Fruit fly (Drosophila melanogaster) whole organism, embryonic: ENCODE results near the gene Invadolysin.

Experiments
- Bdp1 ChIP-seq: fragments of 200-800 bp; sonication (Bioruptor generic); optimal IDR thresholded peaks from 3 replicates; lab custom pipeline; 2016; ENCODE audit warnings: missing biosample characterization, missing genetic modification characterization
- CG10147 ChIP-seq: fragments of 200-800 bp; sonication (Bioruptor generic); optimal IDR thresholded peaks from 2 replicates; lab custom pipeline; 2019; ENCODE audit warnings: missing biosample characterization, mild to moderate bottlenecking, missing genetic modification characterization, moderate library complexity
- CG12299 ChIP-seq: fragments of 200-800 bp; sonication (Bioruptor generic); optimal IDR thresholded peaks from 2 replicates; lab custom pipeline; 2018; ENCODE audit warnings: missing biosample characterization, mild to moderate bottlenecking, missing genetic modification characterization
- CG12744 ChIP-seq: fragments of 200-800 bp; sonication (Bioruptor generic); optimal IDR thresholded peaks from 2 replicates; lab custom pipeline; 2016; ENCODE audit warnings: missing biosample characterization, missing genetic modification characterization
- CG13894 ChIP-seq: fragments of 200-800 bp; sonication (Bioruptor generic); optimal IDR thresholded peaks from 3 replicates; lab custom pipeline; 2018; ENCODE audit warnings: missing biosample characterization, mild to moderate bottlenecking, missing genetic modification characterization, moderate library complexity
- CG14014 ChIP-seq: fragments of 200-800 bp; sonication (Bioruptor generic); IDR thresholded peaks from 2 replicates; pipeline ENCODE4 v1.3.6; 2022; ENCODE audit warnings: missing biosample characterization, missing genetic modification characterization
- CG14710 ChIP-seq: fragments of 200-800 bp; sonication (Bioruptor generic); optimal IDR thresholded peaks from 3 replicates; lab custom pipeline; 2019; ENCODE audit warnings: missing biosample characterization, mild to moderate bottlenecking, missing genetic modification characterization, moderate library complexity
- CG1792 ChIP-seq: fragments of 200-800 bp; sonication (Bioruptor generic); optimal IDR thresholded peaks from 2 replicates; lab custom pipeline; 2016; ENCODE audit warnings: missing biosample characterization, missing genetic modification characterization
- CG1832 ChIP-seq: fragments of 200-800 bp; sonication (Bioruptor generic); optimal IDR thresholded peaks from 2 replicates; lab custom pipeline; 2017; ENCODE audit warnings: missing biosample characterization, mild to moderate bottlenecking, missing genetic modification characterization, inconsistent platforms
- CG30020 ChIP-seq: fragments of 200-800 bp; optimal IDR thresholded peaks from 2 replicates; lab custom pipeline; 2019; ENCODE audit warnings: missing biosample characterization, mild to moderate bottlenecking, missing genetic modification characterization, moderate library complexity
- CG31388 ChIP-seq: fragments of 200-800 bp; sonication (Bioruptor generic); optimal IDR thresholded peaks from 2 replicates; lab custom pipeline; 2016; ENCODE audit warnings: missing biosample characterization, missing genetic modification characterization
- CG32767 ChIP-seq: fragments of 200-800 bp; sonication (Bioruptor generic); IDR thresholded peaks from 2 replicates; pipeline ENCODE4 v1.3.6; 2022; ENCODE audit warnings: missing biosample characterization, missing genetic modification characterization
- CG32772 ChIP-seq: fragments of 200-800 bp; sonication (Bioruptor generic); IDR thresholded peaks from 2 replicates; pipeline ENCODE4 v1.3.6; 2022; ENCODE audit warnings: missing biosample characterization, missing genetic modification characterization
- CG34224 ChIP-seq: fragments of 200-800 bp; sonication (Bioruptor generic); IDR thresholded peaks from 3 replicates; pipeline ENCODE4 v1.3.6; 2022; ENCODE audit warnings: missing biosample characterization, missing genetic modification characterization; ENCODE audit not compliant: partially characterized antibody
- CG5180 ChIP-seq: fragments of 200-800 bp; sonication (Bioruptor generic); optimal IDR thresholded peaks from 3 replicates; lab custom pipeline; 2017; ENCODE audit warnings: missing biosample characterization, missing genetic modification characterization, mild to moderate bottlenecking, moderate library complexity, missing genetic modification reagents
- CG6765 ChIP-seq: fragments of 200-800 bp; sonication (Bioruptor generic); optimal IDR thresholded peaks from 3 replicates; lab custom pipeline; 2017; ENCODE audit warnings: missing biosample characterization, mild to moderate bottlenecking, missing genetic modification characterization
- CG7839 ChIP-seq: fragments of 200-800 bp; sonication (Bioruptor generic); optimal IDR thresholded peaks from 3 replicates; lab custom pipeline; 2018; ENCODE audit warnings: missing biosample characterization, mild to moderate bottlenecking, missing genetic modification characterization, moderate library complexity
- CG7928 ChIP-seq: fragments of 200-800 bp; sonication (Bioruptor generic); optimal IDR thresholded peaks from 2 replicates; lab custom pipeline; 2017; ENCODE audit warnings: missing biosample characterization, mild to moderate bottlenecking, missing genetic modification characterization
- CG8359 ChIP-seq: fragments of 200-800 bp; sonication (Bioruptor generic); optimal IDR thresholded peaks from 2 replicates; lab custom pipeline; 2017; ENCODE audit warnings: missing biosample characterization, mild to moderate bottlenecking, missing genetic modification characterization, borderline replicate concordance
- CG9215 ChIP-seq: fragments of 200-800 bp; sonication (Bioruptor generic); IDR thresholded peaks from 2 replicates; pipeline ENCODE4 v1.3.6; 2022; ENCODE audit warnings: missing biosample characterization, missing genetic modification characterization
- CrebB ChIP-seq: fragments of 200-800 bp; sonication (Bioruptor generic); optimal IDR thresholded peaks from 3 replicates; lab custom pipeline; 2018; ENCODE audit warnings: missing biosample characterization, mild to moderate bottlenecking, missing genetic modification characterization
- D ChIP-seq, 2 experiments: fragments of 200-800 bp in 1 of 2; fragments of >200 bp in 1 of 2; sonication (Bioruptor generic) in 1 of 2; optimal IDR thresholded peaks; 2 replicates in 1 of 2; 3 replicates in 1 of 2; lab custom pipeline; 2017; ENCODE audit warnings: mild to moderate bottlenecking in 1 of 2, missing biosample characterization in 1 of 2, missing genetic modification characterization in 1 of 2, missing genetic modification reagents in 1 of 2
- Deaf1 ChIP-seq: fragments of 200-800 bp; optimal IDR thresholded peaks from 3 replicates; lab custom pipeline; 2019; ENCODE audit warnings: missing biosample characterization, mild to moderate bottlenecking, missing genetic modification characterization, moderate library complexity
- Drgx ChIP-seq: fragments of 200-800 bp; sonication (Bioruptor generic); IDR thresholded peaks from 2 replicates; pipeline ENCODE4 v1.3.6; 2022; ENCODE audit warnings: missing biosample characterization, missing genetic modification characterization
- E2f1 ChIP-seq: fragments of 200-800 bp; sonication (Bioruptor generic); IDR thresholded peaks from 2 replicates; pipeline ENCODE4 v1.3.6; 2022; ENCODE audit warnings: missing biosample characterization, missing genetic modification characterization
- ERR ChIP-seq: fragments of 200-800 bp; sonication (Bioruptor generic); optimal IDR thresholded peaks from 2 replicates; lab custom pipeline; 2016; ENCODE audit warnings: missing biosample characterization, missing genetic modification characterization
- Hmr ChIP-seq: fragments of 200-800 bp; sonication (Bioruptor generic); optimal IDR thresholded peaks from 3 replicates; lab custom pipeline; 2017; ENCODE audit warnings: mild to moderate bottlenecking, missing biosample characterization, missing genetic modification reagents, missing genetic modification characterization
- Hr78 ChIP-seq, 2 experiments: fragments of 200-800 bp in 1 of 2; fragments of >200 bp in 1 of 2; sonication (Bioruptor generic) in 1 of 2; optimal IDR thresholded peaks; 2 replicates each; lab custom pipeline; 2017 to 2019; ENCODE audit warnings: missing biosample characterization in 2 of 2, missing genetic modification characterization in 2 of 2, mild to moderate bottlenecking in 1 of 2, moderate library complexity in 1 of 2
- Lpt ChIP-seq: fragments of >200 bp; optimal IDR thresholded peaks from 2 replicates; lab custom pipeline; 2018; ENCODE audit warnings: missing biosample characterization, missing genetic modification characterization
- Neu2 ChIP-seq: fragments of 200-800 bp; sonication (Bioruptor generic); optimal IDR thresholded peaks from 3 replicates; lab custom pipeline; 2016; ENCODE audit warnings: missing biosample characterization, missing genetic modification characterization, borderline replicate concordance
- Ptx1 ChIP-seq: fragments of 200-800 bp; sonication (Bioruptor generic); IDR thresholded peaks from 2 replicates; pipeline ENCODE4 v1.3.6; 2022; ENCODE audit warnings: missing biosample characterization, missing genetic modification characterization
- Tbp ChIP-seq: fragments of >200 bp; optimal IDR thresholded peaks from 2 replicates; lab custom pipeline; 2018; ENCODE audit warnings: missing biosample characterization, missing genetic modification characterization
- Vsx1 ChIP-seq: fragments of 200-800 bp; sonication (Bioruptor generic); optimal IDR thresholded peaks from 2 replicates; lab custom pipeline; 2017; ENCODE audit warnings: missing biosample characterization, mild to moderate bottlenecking, missing genetic modification characterization, missing genetic modification reagents
- ap ChIP-seq: fragments of 200-800 bp; sonication (Bioruptor generic); IDR thresholded peaks from 2 replicates; pipeline ENCODE4 v1.3.6; 2022; ENCODE audit warnings: missing biosample characterization, missing genetic modification characterization
- bigmax ChIP-seq: fragments of 200-800 bp; sonication (Bioruptor generic); optimal IDR thresholded peaks from 2 replicates; lab custom pipeline; 2018; ENCODE audit warnings: missing biosample characterization, mild to moderate bottlenecking, missing genetic modification characterization
- cg ChIP-seq: fragments of 200-800 bp; sonication (Bioruptor generic); optimal IDR thresholded peaks from 3 replicates; lab custom pipeline; 2019; ENCODE audit warnings: missing biosample characterization, mild to moderate bottlenecking, missing genetic modification characterization, moderate library complexity
- dan ChIP-seq: fragments of 200-800 bp; sonication (Bioruptor generic); IDR thresholded peaks from 2 replicates; pipeline ENCODE4 v1.3.6; 2022; ENCODE audit warnings: missing biosample characterization, missing genetic modification characterization
- fru ChIP-seq: fragments of >200 bp; optimal IDR thresholded peaks from 2 replicates; lab custom pipeline; 2017
- insv ChIP-seq, 2 experiments: fragments of 200-800 bp; sonication (Bioruptor generic); optimal IDR thresholded peaks; 3 replicates each; lab custom pipeline; 2016 to 2018; ENCODE audit warnings: missing biosample characterization in 2 of 2, missing genetic modification characterization in 2 of 2
- kni ChIP-seq: fragments of 200-800 bp; sonication (Bioruptor generic); optimal IDR thresholded peaks from 3 replicates; lab custom pipeline; 2017; ENCODE audit warnings: mild to moderate bottlenecking, missing biosample characterization, missing genetic modification reagents, missing genetic modification characterization
- lmd ChIP-seq: fragments of 200-800 bp; sonication (Bioruptor generic); IDR thresholded peaks from 2 replicates; pipeline ENCODE4 v1.3.6; 2022; ENCODE audit warnings: missing biosample characterization, missing genetic modification characterization
- mld ChIP-seq: fragments of 200-800 bp; sonication (Bioruptor generic); IDR thresholded peaks from 3 replicates; pipeline ENCODE4 v1.3.6; 2022; ENCODE audit warnings: missing biosample characterization, missing genetic modification characterization; ENCODE audit not compliant: partially characterized antibody
- p53 ChIP-seq: fragments of 200-800 bp; sonication (Bioruptor generic); optimal IDR thresholded peaks from 2 replicates; lab custom pipeline; 2016; ENCODE audit warnings: missing biosample characterization, missing genetic modification characterization
- pnt ChIP-seq: fragments of 200-800 bp; sonication (Bioruptor generic); optimal IDR thresholded peaks from 3 replicates; lab custom pipeline; 2016; ENCODE audit warnings: missing biosample characterization, missing genetic modification characterization
- rib ChIP-seq: fragments of 200-800 bp; sonication (Bioruptor generic); IDR thresholded peaks from 2 replicates; pipeline ENCODE4 v1.3.6; 2022; ENCODE audit warnings: missing biosample characterization, missing genetic modification characterization
- sens-2 ChIP-seq: fragments of 200-800 bp; sonication (Bioruptor generic); IDR thresholded peaks from 2 replicates; pipeline ENCODE4 v1.3.6; 2022; ENCODE audit warnings: missing biosample characterization, missing genetic modification characterization
- sqz ChIP-seq: fragments of 200-800 bp; sonication (Bioruptor generic); optimal IDR thresholded peaks from 3 replicates; lab custom pipeline; 2018; ENCODE audit warnings: missing biosample characterization, mild to moderate bottlenecking, missing genetic modification characterization
- ssp ChIP-seq: fragments of 200-800 bp; sonication (Bioruptor generic); IDR thresholded peaks from 2 replicates; pipeline ENCODE4 v1.3.6; 2022; ENCODE audit warnings: missing biosample characterization, missing genetic modification characterization
- tin ChIP-seq: fragments of 200-800 bp; sonication (Bioruptor generic); optimal IDR thresholded peaks from 3 replicates; lab custom pipeline; 2016; ENCODE audit warnings: missing biosample characterization, missing genetic modification characterization
- wor ChIP-seq: fragments of 200-800 bp; sonication (Bioruptor generic); IDR thresholded peaks from 2 replicates; pipeline ENCODE4 v1.3.6; 2022; ENCODE audit warnings: missing biosample characterization, missing genetic modification characterization

The Invadolysin gene

dm6 chr3R:10100498-10101196 lies 43.8 kb upstream of the Invadolysin start (continued):
- peak; percentile 45 for TF ChIP-seq CG7839 (tag; lab: Kevin White, UChicago)
- TF ChIP-seq CG13894 = no peak
- TF ChIP-seq ERR (GFP tag; lab: Kevin White, UChicago) = peak; percentile 62
- no peak for TF ChIP-seq Vsx1 (GFP tag; lab: Kevin White, UChicago)
- 0 out of 2 replicates have a peak, but pooled peaks have one; percentile 28 for TF ChIP-seq E2f1 (GFP tag; lab: Robert Waterston, UW)
- TF ChIP-seq tin = peak; percentile 52
- TF ChIP-seq sqz = no peak
- peak; percentile 59 for TF ChIP-seq Ptx1
- no peak for TF ChIP-seq Neu2 (GFP tag; lab: Kevin White, UChicago)
- no peak for TF ChIP-seq Tbp (GFP tag; lab: Kevin White, UChicago)
- TF ChIP-seq Hmr = peak; percentile 81
- no peak for TF ChIP-seq D (optimal IDR thresholded peaks at IDR 0.05; lab: Kevin White, UChicago)
- no peak for TF ChIP-seq D (GFP tag; optimal IDR thresholded peaks at IDR 0.05; lab: Kevin White, UChicago)
- no peak for TF ChIP-seq ap (GFP tag; lab: Robert Waterston, UW)
- TF ChIP-seq wor (GFP tag; lab: Robert Waterston, UW) = no peak
- TF ChIP-seq CG32767 (GFP tag; lab: Robert Waterston, UW) = no peak
- TF ChIP-seq CG32772 (GFP tag; lab: Robert Waterston, UW) = peak; percentile 32; the same call in 1 of the 2 replicates
- TF ChIP-seq rib (GFP tag; lab: Robert Waterston, UW) = no peak
- TF ChIP-seq Deaf1 = no peak
- peak; percentile 8 for TF ChIP-seq CG10147 (GFP tag; lab: Kevin White, UChicago)
- no peak for TF ChIP-seq CG6765
- TF ChIP-seq ssp (GFP tag; lab: Robert Waterston, UW) = no peak
- TF ChIP-seq CG1792 (GFP tag; lab: Kevin White, UChicago) = no peak
- TF ChIP-seq insv (GFP tag; optimal IDR thresholded peaks at IDR 0.05; lab: Kevin White, UChicago) = no peak
- no peak for TF ChIP-seq kni (GFP tag; lab: Kevin White, UChicago)
- TF ChIP-seq mld (GFP tag; lab: Robert Waterston, UW) = no peak
- TF ChIP-seq CG12299 (tag; lab: Kevin White, UChicago) = no peak
- TF ChIP-seq CG7928 = no peak
- no peak for TF ChIP-seq CG31388 (GFP tag; lab: Kevin White, UChicago)
- TF ChIP-seq lmd = peak; percentile 33; the same call in 1 of the 2 replicates
- no peak for TF ChIP-seq Lpt (GFP tag; lab: Kevin White, UChicago)
- TF ChIP-seq bigmax (GFP tag; lab: Kevin White, UChicago) = no peak
- no peak for TF ChIP-seq CG14710
- no peak for TF ChIP-seq CG8359 (GFP tag; lab: Kevin White, UChicago)
- no peak for TF ChIP-seq sens-2 (GFP tag; lab: Robert Waterston, UW)
- TF ChIP-seq CG14014 = peak; percentile 40; the same call in 1 of the 2 replicates
- TF ChIP-seq fru (lab: Kevin White, UChicago) = no peak
- TF ChIP-seq Bdp1 (GFP tag; lab: Kevin White, UChicago) = no peak
- TF ChIP-seq CrebB (tag; lab: Kevin White, UChicago) = peak; percentile 3
- TF ChIP-seq Hr78 (GFP tag; optimal IDR thresholded peaks at IDR 0.05; lab: Kevin White, UChicago) = no peak
- no peak for TF ChIP-seq Drgx (GFP tag; lab: Robert Waterston, UW)
- TF ChIP-seq CG5180 (GFP tag; lab: Kevin White, UChicago) = no peak
- no peak for TF ChIP-seq CG1832 (GFP tag; lab: Kevin White, UChicago)
- no peak for TF ChIP-seq CG12744 (GFP tag; lab: Kevin White, UChicago)
- TF ChIP-seq CG34224 = no peak
- TF ChIP-seq dan (GFP tag; lab: Robert Waterston, UW) = no peak
- no peak for TF ChIP-seq CG30020 (tag; lab: Kevin White, UChicago)
- no peak for TF ChIP-seq CG9215 (GFP tag; lab: Robert Waterston, UW)
- no peak for TF ChIP-seq pnt (GFP tag; lab: Kevin White, UChicago)
- no peak for TF ChIP-seq p53 (GFP tag; lab: Kevin White, UChicago)
- TF ChIP-seq cg = no peak
